Worm (Caenorhabditis elegans) whole organism, L4/young adult: ENCODE data around the gene Y46G5A.7.

Experiments
- dao-5 ChIP-seq: sonication (generic microtip); optimal IDR thresholded peaks from 2 replicates; lab custom pipeline; 2016; ENCODE audit warnings: missing genotype, missing genetic modification characterization, moderate library complexity, missing compliant biosample characterization
- him-1 ChIP-seq: sonication (generic microtip); optimal IDR thresholded peaks from 2 replicates; lab custom pipeline; 2016; ENCODE audit warnings: missing genotype, missing genetic modification reagents, missing genetic modification characterization, missing compliant biosample characterization

ce11 chrII:12774402-12774801 is 18.3 kb upstream of the Y46G5A.7 start, which contains the start of gene Y46G5A.14:
- no peak for TF ChIP-seq dao-5
- TF ChIP-seq him-1 = no peak
